Fruit fly (Drosophila melanogaster) whole organism, prepupa: Measurements from ENCODE around the gene CG33286.

ENCODE experiments used
- CG10631 ChIP-seq: fragments of 200-800 bp; sonication (Bioruptor generic); optimal IDR thresholded peaks from 2 replicates; lab custom pipeline; 2016; ENCODE audit warnings: missing biosample characterization, missing genetic modification characterization
- CG11294 ChIP-seq: fragments of 200-800 bp; sonication (Bioruptor generic); IDR thresholded peaks from 2 replicates; pipeline ENCODE4 v1.3.6; 2022; ENCODE audit warnings: missing biosample characterization, missing genetic modification characterization
- CG15336 ChIP-seq: fragments of 200-800 bp; sonication (Bioruptor generic); IDR thresholded peaks from 2 replicates; pipeline ENCODE4 v1.3.6; 2022; ENCODE audit warnings: missing biosample characterization, missing genetic modification characterization
- CG1621 ChIP-seq: fragments of 200-800 bp; sonication (Bioruptor generic); optimal IDR thresholded peaks from 3 replicates; lab custom pipeline; 2018; ENCODE audit warnings: missing biosample characterization, mild to moderate bottlenecking, missing genetic modification characterization
- CG16779 ChIP-seq: fragments of 200-800 bp; sonication (Bioruptor generic); optimal IDR thresholded peaks from 3 replicates; lab custom pipeline; 2017; ENCODE audit warnings: missing biosample characterization, mild to moderate bottlenecking, missing genetic modification characterization
- CG3032 ChIP-seq: fragments of 200-800 bp; optimal IDR thresholded peaks from 2 replicates; lab custom pipeline; 2019; ENCODE audit warnings: missing biosample characterization, mild to moderate bottlenecking, missing genetic modification characterization, moderate library complexity
- CG31627 ChIP-seq: fragments of 200-800 bp; sonication (Bioruptor generic); optimal IDR thresholded peaks from 3 replicates; lab custom pipeline; 2016; ENCODE audit warnings: missing biosample characterization, missing genetic modification characterization
- CG32006 ChIP-seq: fragments of 200-800 bp; sonication (Bioruptor generic); optimal IDR thresholded peaks from 3 replicates; lab custom pipeline; 2017; ENCODE audit warnings: missing biosample characterization, mild to moderate bottlenecking, missing genetic modification characterization
- CG4318 ChIP-seq: fragments of 200-800 bp; sonication (Bioruptor generic); optimal IDR thresholded peaks from 3 replicates; lab custom pipeline; 2017; ENCODE audit warnings: missing biosample characterization, mild to moderate bottlenecking, missing genetic modification characterization
- CG6276 ChIP-seq: fragments of 200-800 bp; sonication (Bioruptor generic); optimal IDR thresholded peaks from 2 replicates; lab custom pipeline; 2017; ENCODE audit warnings: missing biosample characterization, mild to moderate bottlenecking, missing genetic modification characterization
- CG6792 ChIP-seq: fragments of 200-800 bp; sonication (Bioruptor generic); optimal IDR thresholded peaks from 3 replicates; lab custom pipeline; 2016; ENCODE audit warnings: missing biosample characterization, missing genetic modification characterization
- CG6808 ChIP-seq: fragments of 200-800 bp; sonication (Bioruptor generic); optimal IDR thresholded peaks from 3 replicates; lab custom pipeline; 2017; ENCODE audit warnings: missing biosample characterization, missing genetic modification characterization, mild to moderate bottlenecking, moderate library complexity, missing genetic modification reagents
- CG6854 ChIP-seq: fragments of 200-800 bp; sonication (Bioruptor generic); optimal IDR thresholded peaks from 2 replicates; lab custom pipeline; 2017; ENCODE audit warnings: missing biosample characterization, mild to moderate bottlenecking, missing genetic modification characterization
- CG8119 ChIP-seq: fragments of 200-800 bp; sonication (Bioruptor generic); IDR thresholded peaks from 3 replicates; pipeline ENCODE4 v1.3.6; 2022; ENCODE audit warnings: missing biosample characterization, missing genetic modification characterization
- CG8319 ChIP-seq: fragments of 200-800 bp; sonication (Bioruptor generic); optimal IDR thresholded peaks from 3 replicates; lab custom pipeline; 2016; ENCODE audit warnings: missing biosample characterization, missing genetic modification characterization
- CG8632 ChIP-seq: fragments of 200-800 bp; sonication (Bioruptor generic); optimal IDR thresholded peaks from 3 replicates; lab custom pipeline; 2016; ENCODE audit warnings: missing biosample characterization, missing genetic modification characterization
- CG9139 ChIP-seq: fragments of 200-800 bp; sonication (Bioruptor generic); optimal IDR thresholded peaks from 3 replicates; lab custom pipeline; 2017; ENCODE audit warnings: missing biosample characterization, mild to moderate bottlenecking, missing genetic modification characterization
- Eip75B ChIP-seq: fragments of 200-800 bp; sonication (Bioruptor generic); optimal IDR thresholded peaks from 3 replicates; lab custom pipeline; 2016; ENCODE audit warnings: missing biosample characterization, missing genetic modification characterization
- Eip78C ChIP-seq: fragments of 200-800 bp; sonication (Bioruptor generic); peaks from one replicate; lab custom pipeline; 2016; ENCODE audit warnings: missing biosample characterization, missing genetic modification characterization
- Ets21C ChIP-seq: fragments of 200-800 bp; sonication (Bioruptor generic); optimal IDR thresholded peaks from 3 replicates; lab custom pipeline; 2016; ENCODE audit warnings: missing biosample characterization, missing genetic modification characterization
- Ets96B ChIP-seq: fragments of 200-800 bp; optimal IDR thresholded peaks from 2 replicates; lab custom pipeline; 2019; ENCODE audit warnings: missing biosample characterization, mild to moderate bottlenecking, missing genetic modification characterization, moderate library complexity
- Hr4 ChIP-seq: fragments of 200-800 bp; sonication (Bioruptor generic); optimal IDR thresholded peaks from 3 replicates; lab custom pipeline; 2016; ENCODE audit warnings: missing biosample characterization, missing genetic modification characterization
- Lpt ChIP-seq: fragments of 200-800 bp; sonication (Bioruptor generic); optimal IDR thresholded peaks from 3 replicates; lab custom pipeline; 2016; ENCODE audit warnings: missing biosample characterization, missing genetic modification characterization
- OdsH ChIP-seq: fragments of 200-800 bp; sonication (Bioruptor generic); optimal IDR thresholded peaks from 3 replicates; lab custom pipeline; 2016; ENCODE audit warnings: missing biosample characterization, missing genetic modification characterization
- Smox ChIP-seq: fragments of 200-800 bp; sonication (Bioruptor generic); optimal IDR thresholded peaks from 3 replicates; lab custom pipeline; 2016; ENCODE audit warnings: missing biosample characterization, missing genetic modification characterization
- Sox102F ChIP-seq: fragments of 200-800 bp; sonication (Bioruptor generic); optimal IDR thresholded peaks from 2 replicates; lab custom pipeline; 2016; ENCODE audit warnings: missing biosample characterization, mild to moderate bottlenecking, missing genetic modification characterization
- acj6 ChIP-seq: fragments of 200-800 bp; sonication (Bioruptor generic); optimal IDR thresholded peaks from 3 replicates; lab custom pipeline; 2016; ENCODE audit warnings: missing biosample characterization, missing genetic modification characterization
- cyc ChIP-seq: fragments of 200-800 bp; sonication (Bioruptor generic); optimal IDR thresholded peaks from 3 replicates; lab custom pipeline; 2016; ENCODE audit warnings: missing biosample characterization, missing genetic modification characterization
- dac ChIP-seq: fragments of 200-800 bp; sonication (Bioruptor generic); optimal IDR thresholded peaks from 2 replicates; lab custom pipeline; 2017; ENCODE audit warnings: missing biosample characterization, mild to moderate bottlenecking, missing genetic modification characterization
- dsx ChIP-seq: fragments of 200-800 bp; optimal IDR thresholded peaks from 3 replicates; lab custom pipeline; 2019; ENCODE audit warnings: missing biosample characterization, mild to moderate bottlenecking, missing genetic modification characterization, moderate library complexity; ENCODE audit not compliant: poor library complexity, severe bottlenecking
- eg ChIP-seq: fragments of 200-800 bp; sonication (Bioruptor generic); IDR thresholded peaks from 3 replicates; pipeline ENCODE4 v1.3.6; 2022; ENCODE audit warnings: missing biosample characterization, missing genetic modification characterization
- fd59A ChIP-seq: fragments of 200-800 bp; sonication (Bioruptor generic); optimal IDR thresholded peaks from 2 replicates; lab custom pipeline; 2017; ENCODE audit warnings: missing biosample characterization, mild to moderate bottlenecking, missing genetic modification characterization, missing genetic modification reagents
- lz ChIP-seq: fragments of 200-800 bp; sonication (Bioruptor generic); optimal IDR thresholded peaks from 3 replicates; lab custom pipeline; 2016; ENCODE audit warnings: missing biosample characterization, missing genetic modification characterization
- net ChIP-seq: fragments of 200-800 bp; sonication (Bioruptor generic); optimal IDR thresholded peaks from 3 replicates; lab custom pipeline; 2016; ENCODE audit warnings: missing biosample characterization, missing genetic modification characterization
- pdm3 ChIP-seq: fragments of 200-800 bp; sonication (Bioruptor generic); optimal IDR thresholded peaks from 3 replicates; lab custom pipeline; 2016; ENCODE audit warnings: missing biosample characterization, missing genetic modification characterization
- salr ChIP-seq, 2 experiments: fragments of 200-800 bp; sonication (Bioruptor generic); optimal IDR thresholded peaks; 3 replicates each; lab custom pipeline; 2016 to 2018; ENCODE audit warnings: missing biosample characterization in 2 of 2, missing genetic modification characterization in 2 of 2, mild to moderate bottlenecking in 1 of 2
- svp ChIP-seq: fragments of 200-800 bp; sonication (Bioruptor generic); peaks from one replicate; lab custom pipeline; 2016; ENCODE audit warnings: missing biosample characterization, missing genetic modification characterization
- topi ChIP-seq: fragments of 200-800 bp; sonication (Bioruptor generic); optimal IDR thresholded peaks from 3 replicates; lab custom pipeline; 2016; ENCODE audit warnings: missing biosample characterization, missing genetic modification characterization
- vri ChIP-seq: fragments of 200-800 bp; sonication (Bioruptor generic); optimal IDR thresholded peaks from 3 replicates; lab custom pipeline; 2016; ENCODE audit warnings: missing biosample characterization, mild to moderate bottlenecking, missing genetic modification characterization

The CG33286 gene

DNA sequence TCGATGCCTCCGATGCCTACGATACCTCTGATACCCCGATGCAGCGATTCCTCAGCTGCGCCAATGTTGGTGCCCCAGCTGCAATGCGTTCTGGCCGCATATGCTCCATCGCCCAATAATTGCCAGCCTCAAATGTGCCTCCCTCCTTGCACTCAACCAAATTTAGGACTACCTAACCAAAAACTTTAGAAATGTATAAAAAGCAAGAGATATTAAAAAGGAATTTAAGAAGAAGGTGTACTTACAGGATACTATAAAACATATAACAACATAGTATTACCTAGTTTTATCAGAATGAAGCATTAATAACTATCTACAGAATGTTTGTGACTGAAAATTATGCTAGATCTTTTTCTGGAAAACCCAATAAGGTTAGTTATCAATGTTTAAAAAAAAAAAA is 7.2 kb upstream of the CG33286 start (continued):
- peak; percentile 5 for TF ChIP-seq cyc (GFP tag; lab: Kevin White, UChicago)
- TF ChIP-seq fd59A (GFP tag; lab: Kevin White, UChicago) = no peak
- peak; percentile 10 for TF ChIP-seq CG6792 (GFP tag; lab: Kevin White, UChicago)
- peak; percentile 19; the same call in 1 of the 3 replicates for TF ChIP-seq CG8119
- TF ChIP-seq CG8319 (GFP tag; lab: Kevin White, UChicago) = no peak
- TF ChIP-seq lz = peak; percentile 36
- TF ChIP-seq CG10631 (GFP tag; lab: Kevin White, UChicago) = peak; percentile 50
- TF ChIP-seq CG6808 (GFP tag; lab: Kevin White, UChicago) = peak; percentile 3
- no peak for TF ChIP-seq Eip78C (GFP tag; lab: Kevin White, UChicago)
- no peak for TF ChIP-seq eg
- peak; percentile 46 for TF ChIP-seq Eip75B (GFP tag; lab: Kevin White, UChicago)
- peak; percentile 24 for TF ChIP-seq Sox102F (GFP tag; lab: Kevin White, UChicago)
- TF ChIP-seq CG9139 = no peak
- TF ChIP-seq OdsH (GFP tag; lab: Kevin White, UChicago) = peak; percentile 2
- TF ChIP-seq CG3032 (tag; lab: Kevin White, UChicago) = peak; percentile 27
- no peak for TF ChIP-seq CG8632 (GFP tag; lab: Kevin White, UChicago)
- peak; percentile 17 for TF ChIP-seq Smox
- peak; percentile 25 for TF ChIP-seq CG31627
- no peak for TF ChIP-seq CG6276 (GFP tag; lab: Kevin White, UChicago)
- no peak for TF ChIP-seq vri (GFP tag; lab: Kevin White, UChicago)
- TF ChIP-seq dsx (GFP tag; lab: Kevin White, UChicago) = peak; percentile 22
- 0 out of 2 replicates have a peak, but pooled peaks have one; percentile 17 for TF ChIP-seq CG15336 (GFP tag; lab: Robert Waterston, UW)
- peak; percentile 37 for TF ChIP-seq topi (GFP tag; lab: Kevin White, UChicago)
- TF ChIP-seq salr (GFP tag; optimal IDR thresholded peaks at IDR 0.05; lab: Kevin White, UChicago) = no peak
- no peak for TF ChIP-seq CG6854 (GFP tag; lab: Kevin White, UChicago)
- no peak for TF ChIP-seq pdm3 (GFP tag; lab: Kevin White, UChicago)
- no peak for TF ChIP-seq CG4318 (GFP tag; lab: Kevin White, UChicago)
- TF ChIP-seq CG11294 (GFP tag; lab: Robert Waterston, UW) = no peak
- TF ChIP-seq acj6 (GFP tag; lab: Kevin White, UChicago) = peak; percentile 12
- no peak for TF ChIP-seq CG16779 (tag; lab: Kevin White, UChicago)
- TF ChIP-seq Lpt = no peak
- TF ChIP-seq Ets21C (GFP tag; lab: Kevin White, UChicago) = peak; percentile 6

- TF ChIP-seq CG8632 (GFP tag; lab: Kevin White, UChicago) (no peak), salr (GFP tag; optimal IDR thresholded peaks at IDR 0.05; lab: Kevin White, UChicago) (peak in 1 of 2 experiments; percentile 42), eg (0 out of 3 replicates have a peak, but pooled peaks have one; percentile 17), svp (GFP tag; lab: Kevin White, UChicago) (no peak), net (GFP tag; lab: Kevin White, UChicago) (peak; percentile 0), CG9139 (no peak), Eip78C (GFP tag; lab: Kevin White, UChicago) (peak; percentile 30), CG32006 (GFP tag; lab: Kevin White, UChicago) (peak; percentile 71), Ets21C (GFP tag; lab: Kevin White, UChicago) (no peak), CG1621 (tag; lab: Kevin White, UChicago) (no peak), CG4318 (GFP tag; lab: Kevin White, UChicago) (peak; percentile 43), pdm3 (GFP tag; lab: Kevin White, UChicago) (no peak), Ets96B (tag; lab: Kevin White, UChicago) (no peak), dac (no peak), dsx (GFP tag; lab: Kevin White, UChicago) (peak; percentile 51), CG6276 (GFP tag; lab: Kevin White, UChicago) (peak; percentile 9), CG31627 (no peak), Hr4 (peak; percentile 63)
- TF ChIP-seq, all 60 proteins: peak for 9
Measured at dm6 chr3L:20980499-20980898, 6.0 kb upstream of the CG33286 start.
